Worm (Caenorhabditis elegans) whole organism, late embryonic: ENCODE results near the gene exos-4.1.

Experiments
- K02D7.2 ChIP-seq: sonication (generic microtip); optimal IDR thresholded peaks from 2 replicates; lab custom pipeline; 2017; ENCODE audit warnings: mild to moderate bottlenecking, missing genetic modification characterization, missing compliant biosample characterization
- K09A11.1 ChIP-seq: sonication (generic microtip); optimal IDR thresholded peaks from 2 replicates; lab custom pipeline; 2017; ENCODE audit warnings: antibody characterized with exemption, mild to moderate bottlenecking, missing genetic modification characterization, missing compliant biosample characterization; ENCODE audit not compliant: insufficient read depth
- Y22D7AL.16 ChIP-seq: sonication (generic microtip); optimal IDR thresholded peaks from 2 replicates; lab custom pipeline; 2016; ENCODE audit warnings: missing genetic modification characterization, missing compliant biosample characterization
- ahr-1 ChIP-seq: sonication (generic microtip); optimal IDR thresholded peaks from 2 replicates; lab custom pipeline; 2016; ENCODE audit warnings: missing genetic modification characterization, missing compliant biosample characterization
- ceh-18 ChIP-seq: sonication (generic microtip); optimal IDR thresholded peaks from 2 replicates; lab custom pipeline; 2016; ENCODE audit warnings: missing genetic modification characterization, missing compliant biosample characterization
- ceh-19 ChIP-seq: fragments of 200-800 bp; sonication (Bioruptor generic); optimal IDR thresholded peaks from 2 replicates; lab custom pipeline; 2018; ENCODE audit warnings: mild to moderate bottlenecking, missing genetic modification characterization, missing compliant biosample characterization
- ceh-22 ChIP-seq: sonication (generic microtip); optimal IDR thresholded peaks from 2 replicates; lab custom pipeline; 2017; ENCODE audit warnings: missing biosample characterization, missing genetic modification characterization
- ceh-30 ChIP-seq: fragments of 150-350 bp; optimal IDR thresholded peaks from 2 replicates; lab custom pipeline; 2014; ENCODE audit warnings: missing biosample characterization, missing genetic modification characterization
- ceh-31 ChIP-seq: sonication (generic microtip); optimal IDR thresholded peaks from 2 replicates; lab custom pipeline; 2016; ENCODE audit warnings: missing genetic modification characterization, missing compliant biosample characterization
- ceh-34 ChIP-seq: sonication (generic microtip); optimal IDR thresholded peaks from 2 replicates; lab custom pipeline; 2016; ENCODE audit warnings: mild to moderate bottlenecking, missing genetic modification characterization, missing compliant biosample characterization
- ceh-48 ChIP-seq: sonication (generic microtip); optimal IDR thresholded peaks from 2 replicates; lab custom pipeline; 2016; ENCODE audit warnings: missing genetic modification characterization, inconsistent platforms, missing compliant biosample characterization
- ceh-6 ChIP-seq: fragments of 200-800 bp; sonication (Bioruptor generic); optimal IDR thresholded peaks from 2 replicates; lab custom pipeline; 2018; ENCODE audit warnings: mild to moderate bottlenecking, missing genetic modification characterization, missing compliant biosample characterization
- ceh-9 ChIP-seq: sonication (generic microtip); optimal IDR thresholded peaks from 2 replicates; lab custom pipeline; 2016; ENCODE audit warnings: mild to moderate bottlenecking, missing genetic modification characterization, inconsistent platforms, missing compliant biosample characterization
- dmd-4 ChIP-seq: sonication (generic microtip); optimal IDR thresholded peaks from 2 replicates; lab custom pipeline; 2016; ENCODE audit warnings: borderline replicate concordance, missing genetic modification characterization, missing compliant biosample characterization
- dve-1 ChIP-seq: sonication (generic microtip); optimal IDR thresholded peaks from 2 replicates; lab custom pipeline; 2017; ENCODE audit warnings: antibody characterized with exemption, mild to moderate bottlenecking, missing genetic modification characterization, missing compliant biosample characterization
- elt-2 ChIP-seq: sonication (generic microtip); optimal IDR thresholded peaks from 2 replicates; lab custom pipeline; 2016; ENCODE audit warnings: missing genetic modification reagents, missing genetic modification characterization, missing compliant biosample characterization
- elt-4 ChIP-seq: sonication (generic microtip); optimal IDR thresholded peaks from 2 replicates; lab custom pipeline; 2016; ENCODE audit warnings: missing genetic modification characterization, missing compliant biosample characterization
- ets-4 ChIP-seq: sonication (generic microtip); optimal IDR thresholded peaks from 2 replicates; lab custom pipeline; 2016; ENCODE audit warnings: missing genetic modification characterization, missing compliant biosample characterization
- fax-1 ChIP-seq: sonication (generic microtip); optimal IDR thresholded peaks from 2 replicates; lab custom pipeline; 2016; ENCODE audit warnings: missing genotype, missing genetic modification characterization, missing compliant biosample characterization
- fkh-6 ChIP-seq: sonication (generic microtip); optimal IDR thresholded peaks from 2 replicates; lab custom pipeline; 2016; ENCODE audit warnings: missing genetic modification characterization, missing compliant biosample characterization
- hlh-30 ChIP-seq: sonication (generic microtip); optimal IDR thresholded peaks from 2 replicates; lab custom pipeline; 2017; ENCODE audit warnings: antibody characterized with exemption, missing genetic modification characterization, missing compliant biosample characterization; ENCODE audit not compliant: insufficient read depth
- hlh-8 ChIP-seq: sonication (generic microtip); optimal IDR thresholded peaks from 2 replicates; lab custom pipeline; 2016; ENCODE audit warnings: missing genotype, missing genetic modification characterization, missing compliant biosample characterization
- lim-6 ChIP-seq: sonication (generic microtip); optimal IDR thresholded peaks from 2 replicates; lab custom pipeline; 2016; ENCODE audit warnings: missing genetic modification characterization, missing compliant biosample characterization
- lin-11 ChIP-seq: fragments of 200-800 bp; sonication (Bioruptor generic); optimal IDR thresholded peaks from 2 replicates; lab custom pipeline; 2018; ENCODE audit warnings: mild to moderate bottlenecking, missing genetic modification characterization, missing compliant biosample characterization
- mec-3 ChIP-seq: sonication (generic microtip); optimal IDR thresholded peaks from 2 replicates; lab custom pipeline; 2016; ENCODE audit warnings: borderline replicate concordance, missing genetic modification characterization, missing compliant biosample characterization
- nfya-1 ChIP-seq: sonication (generic microtip); optimal IDR thresholded peaks from 2 replicates; lab custom pipeline; 2017; ENCODE audit warnings: missing genetic modification characterization, mild to moderate bottlenecking, missing compliant biosample characterization, antibody characterized with exemption, moderate library complexity
- nhr-11 ChIP-seq: fragments of 150-350 bp; optimal IDR thresholded peaks from 2 replicates; lab custom pipeline; 2014; ENCODE audit warnings: missing biosample characterization, missing genetic modification characterization
- odd-2 ChIP-seq: sonication (generic microtip); optimal IDR thresholded peaks from 2 replicates; lab custom pipeline; 2017; ENCODE audit warnings: antibody characterized with exemption, mild to moderate bottlenecking, missing genetic modification characterization, missing compliant biosample characterization
- pax-1 ChIP-seq: fragments of 150-350 bp; optimal IDR thresholded peaks from 2 replicates; lab custom pipeline; 2014; ENCODE audit warnings: missing biosample characterization, missing genetic modification characterization
- pha-2 ChIP-seq: sonication (generic microtip); optimal IDR thresholded peaks from 2 replicates; lab custom pipeline; 2017; ENCODE audit warnings: mild to moderate bottlenecking, missing genetic modification characterization, missing compliant biosample characterization
- pros-1 ChIP-seq: fragments of 150-350 bp; optimal IDR thresholded peaks from 2 replicates; lab custom pipeline; 2014; ENCODE audit warnings: missing biosample characterization, missing genetic modification reagents, missing genetic modification characterization
- ref-2 ChIP-seq: sonication (generic microtip); optimal IDR thresholded peaks from 2 replicates; lab custom pipeline; 2016; ENCODE audit warnings: missing genetic modification characterization, missing compliant biosample characterization
- rnt-1 ChIP-seq: sonication (generic microtip); optimal IDR thresholded peaks from 2 replicates; lab custom pipeline; 2016; ENCODE audit warnings: missing genetic modification characterization, missing compliant biosample characterization
- sdc-2 ChIP-seq: sonication (generic microtip); optimal IDR thresholded peaks from 2 replicates; lab custom pipeline; 2016; ENCODE audit warnings: missing genotype, missing genetic modification characterization, missing compliant biosample characterization
- sox-2 ChIP-seq: fragments of 200-800 bp; sonication (Bioruptor generic); IDR thresholded peaks from 2 replicates; pipeline ENCODE4 v1.3.6; 2022; ENCODE audit warnings: missing genetic modification reagents, missing genetic modification characterization, missing compliant biosample characterization
- sox-4 ChIP-seq: sonication (generic microtip); optimal IDR thresholded peaks from 2 replicates; lab custom pipeline; 2017; ENCODE audit warnings: mild to moderate bottlenecking, missing genetic modification characterization, inconsistent platforms, missing compliant biosample characterization
- syd-9 ChIP-seq: sonication (generic microtip); optimal IDR thresholded peaks from 2 replicates; lab custom pipeline; 2016; ENCODE audit warnings: mild to moderate bottlenecking, missing genetic modification characterization, moderate library complexity, missing compliant biosample characterization
- tbx-2 ChIP-seq: sonication (generic microtip); optimal IDR thresholded peaks from 2 replicates; lab custom pipeline; 2016; ENCODE audit warnings: missing genetic modification characterization, missing compliant biosample characterization
- ttx-3 ChIP-seq: sonication (generic microtip); optimal IDR thresholded peaks from 2 replicates; lab custom pipeline; 2016; ENCODE audit warnings: missing genetic modification reagents, missing genetic modification characterization, missing compliant biosample characterization
- unc-42 ChIP-seq: sonication (generic microtip); optimal IDR thresholded peaks from 2 replicates; lab custom pipeline; 2016; ENCODE audit warnings: missing genotype, missing genetic modification characterization, missing compliant biosample characterization
- zip-5 ChIP-seq: sonication (generic microtip); optimal IDR thresholded peaks from 2 replicates; lab custom pipeline; 2016; ENCODE audit warnings: missing genetic modification characterization, missing compliant biosample characterization
- ztf-16 ChIP-seq: sonication (generic microtip); optimal IDR thresholded peaks from 2 replicates; lab custom pipeline; 2017; ENCODE audit warnings: missing genetic modification characterization, missing compliant biosample characterization

Gene exos-4.1

DNA sequence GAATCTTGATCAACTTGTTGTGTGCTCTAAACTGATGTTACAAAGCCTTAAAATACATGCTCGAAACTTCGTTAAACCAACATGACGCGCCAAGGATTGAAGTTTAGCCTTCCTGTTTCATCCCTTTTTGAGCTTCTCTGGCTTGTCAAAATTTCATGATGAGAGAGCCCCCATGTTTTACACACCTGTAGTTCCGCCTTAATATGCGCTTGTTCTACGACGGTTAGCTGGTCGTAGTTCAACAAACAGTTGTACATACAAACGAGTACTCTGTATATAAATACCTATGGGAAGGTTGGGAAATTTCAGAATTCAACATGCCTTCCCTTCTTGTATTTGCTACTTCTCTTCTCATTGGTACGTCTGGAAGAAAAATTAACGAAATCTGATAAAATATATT, 30.3 kb upstream of the exos-4.1 start, which contains the start of gene scl-6:
Gene scl-6, plus strand, starts transcription at position 301 of the 400 bp plus-strand sequence.
- no peak for TF ChIP-seq ceh-19 (GFP tag; lab: Kevin White, UChicago)
- no peak for TF ChIP-seq elt-2 (tag; lab: Kevin White, UChicago)
- TF ChIP-seq ceh-30, result no peak

DNA sequence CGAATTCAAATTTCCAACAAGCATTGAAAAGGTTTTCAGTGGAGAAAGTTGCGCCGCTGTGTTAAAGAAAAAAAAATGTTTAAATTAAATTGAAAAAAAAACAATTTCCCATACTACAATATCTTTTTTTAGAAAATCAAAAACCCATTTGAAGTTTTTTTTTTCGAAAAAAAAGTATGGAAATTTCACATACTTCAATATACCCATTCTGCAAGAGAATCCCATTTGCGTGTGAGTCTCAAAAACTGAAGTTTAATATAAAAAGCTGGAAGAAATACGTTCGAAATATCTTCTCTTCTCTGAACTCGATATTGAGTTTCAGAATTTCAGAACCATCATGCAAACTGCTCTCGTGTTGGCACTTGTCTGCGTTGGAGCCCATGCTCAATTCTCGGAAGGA, 28.7 kb upstream of the exos-4.1 start, which contains the start of gene scl-7:
Gene scl-7, plus strand, starts transcription at position 301 of the 400 bp plus-strand sequence.
- TF ChIP-seq ceh-18 (tag; lab: Kevin White, UChicago) (no peak), ztf-16 (tag; lab: Kevin White, UChicago) (no peak), nfya-1 (tag; lab: Kevin White, UChicago) (no peak), syd-9 (tag; lab: Kevin White, UChicago) (no peak), hlh-30 (tag; lab: Kevin White, UChicago) (no peak), lim-6 (tag; lab: Kevin White, UChicago) (no peak), dve-1 (tag; lab: Kevin White, UChicago) (no peak), ceh-31 (tag; lab: Kevin White, UChicago) (no peak), sox-2 (no peak), fkh-6 (tag; lab: Kevin White, UChicago) (no peak), unc-42 (tag; lab: Kevin White, UChicago) (no peak), mec-3 (tag; lab: Kevin White, UChicago) (no peak), hlh-8 (tag; lab: Kevin White, UChicago) (no peak), ceh-22 (tag; lab: Kevin White, UChicago) (no peak), dmd-4 (tag; lab: Kevin White, UChicago) (no peak), pha-2 (no peak), ref-2 (tag; lab: Kevin White, UChicago) (no peak), pax-1 (no peak)
- TF ChIP-seq, all 69 proteins: peak for 0

DNA sequence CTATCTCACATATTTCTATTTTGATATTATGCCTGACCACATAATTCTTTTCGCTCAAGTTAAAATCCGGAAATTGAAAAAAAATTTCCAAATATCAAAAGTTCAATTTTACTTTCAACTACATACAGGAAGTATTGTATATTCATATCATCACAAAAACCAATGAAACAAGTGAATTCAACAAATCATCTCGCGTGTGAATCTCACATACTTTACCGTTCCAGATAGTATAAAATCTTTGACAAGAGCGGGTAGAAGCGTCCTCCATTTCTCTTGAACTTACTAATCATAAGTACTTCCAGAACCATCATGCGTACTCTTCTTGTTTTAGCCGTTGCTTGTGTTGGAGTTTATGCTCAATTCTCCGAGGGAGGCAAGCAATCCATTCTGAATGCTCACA, 27.4 kb upstream of the exos-4.1 start, which contains the start of gene scl-8:
Gene scl-8, plus strand, starts transcription at position 301 of the 400 bp plus-strand sequence.
- TF ChIP-seq tbx-2 (tag; lab: Kevin White, UChicago) (no peak), ttx-3 (no peak), fkh-6 (tag; lab: Kevin White, UChicago) (no peak), lim-6 (tag; lab: Kevin White, UChicago) (no peak), K02D7.2 (tag; lab: Kevin White, UChicago) (no peak), nfya-1 (tag; lab: Kevin White, UChicago) (no peak), ceh-18 (tag; lab: Kevin White, UChicago) (no peak), ets-4 (tag; lab: Kevin White, UChicago) (no peak), sox-2 (no peak), odd-2 (tag; lab: Kevin White, UChicago) (no peak), ceh-30 (no peak), ceh-19 (GFP tag; lab: Kevin White, UChicago) (no peak), ahr-1 (no peak), sdc-2 (tag; lab: Kevin White, UChicago) (no peak), pros-1 (tag; lab: Kevin White, UChicago) (no peak)

DNA sequence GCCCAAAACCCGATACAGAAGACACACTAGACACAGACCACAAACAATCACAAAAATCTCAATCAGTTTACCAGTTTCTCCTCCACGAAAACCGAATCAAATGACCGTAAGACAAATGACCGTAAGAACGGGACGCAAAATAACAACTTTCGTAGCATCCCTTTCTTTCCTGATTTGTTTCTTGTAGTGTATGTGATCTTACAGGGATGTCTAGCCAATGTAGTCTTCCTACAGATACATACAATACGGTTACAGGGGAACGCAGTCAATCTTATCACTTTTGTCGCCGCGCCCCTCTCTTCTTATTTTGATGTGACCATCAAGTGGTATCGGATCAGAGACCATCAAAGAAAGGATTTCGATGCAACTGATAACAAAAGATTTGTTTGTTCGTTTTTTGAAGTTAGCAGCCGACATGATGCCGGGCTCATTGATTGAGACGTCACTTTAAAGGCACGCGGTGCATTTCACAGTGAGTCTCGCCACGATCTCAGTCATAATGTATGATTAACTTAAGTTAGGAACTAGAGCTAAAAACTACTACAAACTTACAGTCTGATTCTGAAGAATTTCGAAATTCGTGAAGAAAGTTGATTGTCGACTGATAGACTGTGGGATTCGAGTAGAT, 23.1 kb upstream of the exos-4.1 start:
- TF ChIP-seq zip-5 (no peak), sox-4 (no peak), lim-6 (tag; lab: Kevin White, UChicago) (no peak), lin-11 (no peak), dve-1 (tag; lab: Kevin White, UChicago) (no peak), Y22D7AL.16 (tag; lab: Kevin White, UChicago) (no peak), hlh-8 (tag; lab: Kevin White, UChicago) (no peak), sdc-2 (tag; lab: Kevin White, UChicago) (no peak), ceh-34 (tag; lab: Kevin White, UChicago) (no peak), nfya-1 (tag; lab: Kevin White, UChicago) (no peak), K09A11.1 (tag; lab: Kevin White, UChicago) (no peak), fax-1 (tag; lab: Kevin White, UChicago) (no peak), rnt-1 (tag; lab: Kevin White, UChicago) (no peak), nhr-11 (tag; lab: Kevin White, UChicago) (no peak), ceh-6 (GFP tag; lab: Kevin White, UChicago) (no peak), ceh-9 (tag; lab: Kevin White, UChicago) (no peak), ahr-1 (no peak), ceh-30 (no peak), elt-4 (tag; lab: Kevin White, UChicago) (no peak), ceh-48 (tag; lab: Kevin White, UChicago) (no peak)
